Worm (Caenorhabditis elegans) whole organism, L4 larva: ENCODE results near the gene srm-5.

Source experiments
- F10B5.3 ChIP-seq: sonication (generic microtip); optimal IDR thresholded peaks from 2 replicates; lab custom pipeline; 2016; ENCODE audit warnings: mild to moderate bottlenecking, missing genetic modification characterization, missing compliant biosample characterization
- F49E8.2 ChIP-seq: sonication (generic microtip); optimal IDR thresholded peaks from 2 replicates; lab custom pipeline; 2016; ENCODE audit warnings: missing compliant biosample characterization, mild to moderate bottlenecking, missing genetic modification characterization, borderline replicate concordance
- R02D3.7 ChIP-seq: fragments of 150-350 bp; sonication (generic microtip); optimal IDR thresholded peaks from 3 replicates; lab custom pipeline; 2014; ENCODE audit warnings: missing biosample characterization, missing genetic modification characterization
- T20F7.1 ChIP-seq: fragments of 200-800 bp; sonication (Bioruptor generic); optimal IDR thresholded peaks from 2 replicates; lab custom pipeline; 2018; ENCODE audit warnings: mild to moderate bottlenecking, missing genetic modification characterization, missing compliant biosample characterization
- T26A8.4 ChIP-seq: fragments of 200-800 bp; sonication (Bioruptor generic); IDR thresholded peaks from 2 replicates; pipeline ENCODE4 v1.3.6; 2022; ENCODE audit warnings: missing genetic modification characterization, missing compliant biosample characterization
- Y105C5A.15 ChIP-seq: fragments of 200-800 bp; sonication (Bioruptor generic); IDR thresholded peaks from 2 replicates; pipeline ENCODE4 v1.3.6; 2022; ENCODE audit warnings: missing genetic modification characterization, missing compliant biosample characterization
- Y48G9A.11 ChIP-seq: fragments of 200-800 bp; sonication (Bioruptor generic); IDR thresholded peaks from 2 replicates; pipeline ENCODE4 v1.3.6; 2022; ENCODE audit warnings: missing genetic modification reagents, missing genetic modification characterization, missing compliant biosample characterization
- arid-1 ChIP-seq: fragments of 200-800 bp; sonication (Bioruptor generic); conservative IDR thresholded peaks from 2 replicates; pipeline ENCODE4 v1.3.6; 2022; ENCODE audit warnings: missing genetic modification reagents, missing genetic modification characterization, missing compliant biosample characterization
- ceh-20 ChIP-seq: fragments of 200-800 bp; sonication (Bioruptor generic); IDR thresholded peaks from 2 replicates; pipeline ENCODE4 v1.3.6; 2022; ENCODE audit warnings: missing genetic modification reagents, missing genetic modification characterization, missing compliant biosample characterization
- ceh-28 ChIP-seq: fragments of 150-350 bp; optimal IDR thresholded peaks from 2 replicates; lab custom pipeline; 2014; ENCODE audit warnings: missing biosample characterization, missing genetic modification reagents, missing genetic modification characterization
- ceh-82 ChIP-seq: sonication (generic microtip); optimal IDR thresholded peaks from 2 replicates; lab custom pipeline; 2017; ENCODE audit warnings: missing biosample characterization, missing genetic modification characterization
- ces-1 ChIP-seq: fragments of 150-350 bp; sonication (generic microtip); optimal IDR thresholded peaks from 4 replicates; lab custom pipeline; 2014; ENCODE audit warnings: missing biosample characterization, missing genetic modification reagents, missing genetic modification characterization
- daf-12 ChIP-seq: fragments of 150-350 bp; optimal IDR thresholded peaks from 2 replicates; lab custom pipeline; 2014; ENCODE audit warnings: missing biosample characterization, missing genetic modification reagents, missing genetic modification characterization
- dmd-6 ChIP-seq: fragments of 200-800 bp; sonication (Bioruptor generic); IDR thresholded peaks from 2 replicates; pipeline ENCODE4 v1.3.6; 2022; ENCODE audit warnings: missing genetic modification reagents, missing genetic modification characterization, missing compliant biosample characterization
- dmd-9 ChIP-seq: fragments of 200-800 bp; sonication (Bioruptor generic); IDR thresholded peaks from 2 replicates; pipeline ENCODE4 v1.3.6; 2022; ENCODE audit warnings: missing genetic modification reagents, missing genetic modification characterization, missing compliant biosample characterization
- dpl-1 ChIP-seq: fragments of 150-350 bp; optimal IDR thresholded peaks from 2 replicates; lab custom pipeline; 2014; ENCODE audit warnings: missing biosample characterization, missing genetic modification reagents, missing genetic modification characterization
- dve-1 ChIP-seq: sonication (generic microtip); optimal IDR thresholded peaks from 2 replicates; lab custom pipeline; 2017; ENCODE audit warnings: antibody characterized with exemption, mild to moderate bottlenecking, missing genetic modification characterization, missing compliant biosample characterization; ENCODE audit not compliant: insufficient read depth
- fos-1 ChIP-seq: fragments of 150-350 bp; optimal IDR thresholded peaks from 2 replicates; lab custom pipeline; 2014; ENCODE audit warnings: missing biosample characterization, missing genetic modification characterization
- hif-1 ChIP-seq, 2 experiments: sonication (generic microtip); optimal IDR thresholded peaks; 2 replicates each; lab custom pipeline; 2016 to 2017; ENCODE audit warnings: missing compliant biosample characterization in 2 of 2, missing genetic modification characterization in 2 of 2, missing genetic modification reagents in 2 of 2, missing genotype in 2 of 2, mild to moderate bottlenecking in 1 of 2
- hlh-11 ChIP-seq: fragments of 200-800 bp; sonication (Bioruptor generic); optimal IDR thresholded peaks from 2 replicates; lab custom pipeline; 2018; ENCODE audit warnings: mild to moderate bottlenecking, missing genetic modification characterization, missing compliant biosample characterization
- hlh-30 ChIP-seq: sonication (generic microtip); optimal IDR thresholded peaks from 2 replicates; lab custom pipeline; 2017; ENCODE audit warnings: antibody characterized with exemption, mild to moderate bottlenecking, missing genetic modification characterization, missing compliant biosample characterization; ENCODE audit not compliant: insufficient read depth
- lim-7 ChIP-seq: fragments of 200-800 bp; sonication (Bioruptor generic); IDR thresholded peaks from 2 replicates; pipeline ENCODE4 v1.3.6; 2022; ENCODE audit warnings: missing genetic modification characterization, missing compliant biosample characterization
- lin-1 ChIP-seq: fragments of 200-800 bp; sonication (Bioruptor generic); IDR thresholded peaks from 2 replicates; pipeline ENCODE4 v1.3.6; 2022; ENCODE audit warnings: missing genetic modification reagents, missing genetic modification characterization, missing compliant biosample characterization
- lin-15B ChIP-seq: fragments of 150-350 bp; sonication (generic microtip); optimal IDR thresholded peaks from 3 replicates; lab custom pipeline; 2014; ENCODE audit warnings: missing biosample characterization, missing genetic modification characterization
- lin-29 ChIP-seq: fragments of 200-800 bp; sonication (Bioruptor generic); IDR thresholded peaks from 2 replicates; pipeline ENCODE4 v1.3.6; 2022; ENCODE audit warnings: missing genetic modification reagents, missing genetic modification characterization, missing compliant biosample characterization
- lin-38 ChIP-seq: fragments of 200-800 bp; sonication (Bioruptor generic); IDR thresholded peaks from 2 replicates; pipeline ENCODE4 v1.3.6; 2022; ENCODE audit warnings: missing genetic modification reagents, missing genetic modification characterization, missing compliant biosample characterization
- lsy-2 ChIP-seq, 2 experiments: fragments of 150-350 bp in 1 of 2; sonication (generic microtip) in 1 of 2; optimal IDR thresholded peaks; 2 replicates each; lab custom pipeline; 2014 to 2017; ENCODE audit warnings: missing biosample characterization in 2 of 2, missing genetic modification characterization in 2 of 2
- madf-9 ChIP-seq: fragments of 200-800 bp; sonication (Bioruptor generic); conservative IDR thresholded peaks from 2 replicates; pipeline ENCODE4 v1.3.6; 2022; ENCODE audit warnings: missing genetic modification reagents, missing genetic modification characterization, missing compliant biosample characterization
- mdl-1 ChIP-seq, 2 experiments: fragments of 150-350 bp in 1 of 2; sonication (generic microtip) in 1 of 2; optimal IDR thresholded peaks; 2 replicates each; lab custom pipeline; 2014 to 2017; ENCODE audit warnings: missing biosample characterization in 2 of 2, missing genetic modification characterization in 2 of 2
- mdt-29 ChIP-seq: fragments of 200-800 bp; sonication (Bioruptor generic); IDR thresholded peaks from 2 replicates; pipeline ENCODE4 v1.3.6; 2022; ENCODE audit warnings: missing genetic modification reagents, missing genetic modification characterization, missing compliant biosample characterization
- mes-2 ChIP-seq: sonication (generic microtip); optimal IDR thresholded peaks from 2 replicates; lab custom pipeline; 2016; ENCODE audit warnings: missing genotype, mild to moderate bottlenecking, missing genetic modification characterization, missing compliant biosample characterization; ENCODE audit not compliant: poor library complexity, severe bottlenecking
- mxl-2 ChIP-seq: fragments of 200-800 bp; sonication (Bioruptor generic); conservative IDR thresholded peaks from 2 replicates; pipeline ENCODE4 v1.3.6; 2022; ENCODE audit warnings: missing genetic modification reagents, missing genetic modification characterization, missing compliant biosample characterization
- mxl-3 ChIP-seq: fragments of 200-800 bp; sonication (Bioruptor generic); optimal IDR thresholded peaks from 2 replicates; lab custom pipeline; 2018; ENCODE audit warnings: mild to moderate bottlenecking, missing genetic modification characterization, missing compliant biosample characterization
- nhr-10 ChIP-seq: fragments of 150-350 bp; optimal IDR thresholded peaks from 2 replicates; lab custom pipeline; 2014; ENCODE audit warnings: missing biosample characterization, missing genetic modification characterization
- nhr-11 ChIP-seq: fragments of 150-350 bp; optimal IDR thresholded peaks from 2 replicates; lab custom pipeline; 2014; ENCODE audit warnings: missing biosample characterization, missing genetic modification characterization
- nhr-25 ChIP-seq: sonication (generic microtip); optimal IDR thresholded peaks from 2 replicates; lab custom pipeline; 2017; ENCODE audit warnings: missing genetic modification characterization, mild to moderate bottlenecking, missing compliant biosample characterization, antibody characterized with exemption, moderate library complexity, borderline replicate concordance; ENCODE audit not compliant: insufficient read depth
- nhr-41 ChIP-seq: fragments of 200-800 bp; sonication (Bioruptor generic); IDR thresholded peaks from 2 replicates; pipeline ENCODE4 v1.3.6; 2022; ENCODE audit warnings: missing genetic modification reagents, missing genetic modification characterization, missing compliant biosample characterization
- nhr-76 ChIP-seq: fragments of 150-350 bp; optimal IDR thresholded peaks from 2 replicates; lab custom pipeline; 2014; ENCODE audit warnings: missing biosample characterization, missing genetic modification characterization
- nhr-77 ChIP-seq: fragments of 150-350 bp; optimal IDR thresholded peaks from 2 replicates; lab custom pipeline; 2014; ENCODE audit warnings: missing biosample characterization, missing genetic modification characterization
- pqm-1 ChIP-seq: sonication (generic microtip); optimal IDR thresholded peaks from 2 replicates; lab custom pipeline; 2017; ENCODE audit warnings: missing biosample characterization, missing genetic modification characterization
- set-16 ChIP-seq: fragments of 200-800 bp; sonication (Bioruptor generic); IDR thresholded peaks from 2 replicates; pipeline ENCODE4 v1.3.6; 2022; ENCODE audit warnings: missing genetic modification reagents, missing genetic modification characterization, missing compliant biosample characterization
- skn-1 ChIP-seq: fragments of 150-350 bp; optimal IDR thresholded peaks from 2 replicates; lab custom pipeline; 2014; ENCODE audit warnings: missing biosample characterization, missing genetic modification characterization
- snpc-4 ChIP-seq: fragments of 150-350 bp; optimal IDR thresholded peaks from 2 replicates; lab custom pipeline; 2014; ENCODE audit warnings: missing biosample characterization, missing genetic modification characterization
- unc-39 ChIP-seq: sonication (generic microtip); optimal IDR thresholded peaks from 2 replicates; lab custom pipeline; 2017; ENCODE audit warnings: missing biosample characterization, missing genetic modification characterization
- vab-7 ChIP-seq: fragments of 200-800 bp; sonication (Bioruptor generic); IDR thresholded peaks from 2 replicates; pipeline ENCODE4 v1.3.6; 2022; ENCODE audit warnings: missing genetic modification reagents, missing genetic modification characterization, missing compliant biosample characterization
- zfp-2 ChIP-seq: sonication (generic microtip); optimal IDR thresholded peaks from 2 replicates; lab custom pipeline; 2016; ENCODE audit warnings: mild to moderate bottlenecking, missing genetic modification characterization, missing compliant biosample characterization
- zfp-3 ChIP-seq: fragments of 200-800 bp; sonication (Bioruptor generic); conservative IDR thresholded peaks from 2 replicates; pipeline ENCODE4 v1.3.6; 2022; ENCODE audit warnings: missing genetic modification reagents, missing genetic modification characterization, missing compliant biosample characterization
- zip-2 ChIP-seq: fragments of 150-350 bp; optimal IDR thresholded peaks from 2 replicates; lab custom pipeline; 2014; ENCODE audit warnings: missing biosample characterization, missing genetic modification characterization
- ztf-7 ChIP-seq: fragments of 150-350 bp; optimal IDR thresholded peaks from 2 replicates; lab custom pipeline; 2014; ENCODE audit warnings: missing biosample characterization, missing genetic modification characterization

Gene srm-5

ce11 chrV:14347234-14347826 is 12.3 kb downstream of the srm-5 start, which contains the start of gene cept-2 (continued):
- TF ChIP-seq F10B5.3 (tag; lab: Kevin White, UChicago), result no peak
- no peak for TF ChIP-seq set-16 (GFP tag; lab: Robert Waterston, UW)
- peak; percentile 81 for TF ChIP-seq dmd-9 (GFP tag; lab: Robert Waterston, UW)
- peak; percentile 35 to 57 for TF ChIP-seq mdl-1 (tag; optimal IDR thresholded peaks at IDR 0.05; lab: Kevin White, UChicago)
- TF ChIP-seq T26A8.4 (GFP tag; lab: Robert Waterston, UW), result peak; percentile 82
- peak; percentile 73 to 95 for TF ChIP-seq lsy-2 (tag; optimal IDR thresholded peaks at IDR 0.05; lab: Kevin White, UChicago)
- peak; percentile 95 for TF ChIP-seq nhr-11 (tag; lab: Kevin White, UChicago)
- no peak for TF ChIP-seq fos-1
- TF ChIP-seq skn-1 (tag; lab: Kevin White, UChicago), result no peak
- TF ChIP-seq vab-7, result peak; percentile 79
- peak; percentile 97 for TF ChIP-seq dve-1 (tag; lab: Kevin White, UChicago)
- no peak for TF ChIP-seq daf-12 (tag; lab: Kevin White, UChicago)
- peak; percentile 95 for TF ChIP-seq nhr-77 (tag; lab: Kevin White, UChicago)
- TF ChIP-seq nhr-41 (GFP tag; lab: Robert Waterston, UW), result no peak
- TF ChIP-seq mdt-29 (GFP tag; lab: Robert Waterston, UW), result no peak
- peak; percentile 38 for TF ChIP-seq ces-1 (GFP tag; lab: Kevin White, UChicago)
- TF ChIP-seq R02D3.7, result no peak
- TF ChIP-seq ceh-82 (tag; lab: Kevin White, UChicago), result no peak
- peak; percentile 70 for TF ChIP-seq zfp-2 (tag; lab: Kevin White, UChicago)
- no peak for TF ChIP-seq mxl-2 (GFP tag; lab: Robert Waterston, UW)
- TF ChIP-seq T20F7.1, result peak; percentile 86
- peak; percentile 85 for TF ChIP-seq hlh-11 (tag; lab: Kevin White, UChicago)
- peak; percentile 99 for TF ChIP-seq lin-38 (GFP tag; lab: Robert Waterston, UW)
- TF ChIP-seq zfp-3 (GFP tag; lab: Robert Waterston, UW), result 0 out of 2 replicates have a peak, but pooled peaks have one; percentile 48
- peak; percentile 88 for TF ChIP-seq ceh-20
- no peak for TF ChIP-seq ztf-7 (tag; lab: Kevin White, UChicago)
- TF ChIP-seq madf-9 (GFP tag; lab: Robert Waterston, UW), result no peak
- no peak for TF ChIP-seq unc-39
- no peak for TF ChIP-seq Y48G9A.11 (GFP tag; lab: Robert Waterston, UW)
- TF ChIP-seq hif-1 (tag; optimal IDR thresholded peaks at IDR 0.05; lab: Kevin White, UChicago), result peak in 1 of 2 experiments; percentile 85
- no peak for TF ChIP-seq lim-7 (GFP tag; lab: Robert Waterston, UW)
- TF ChIP-seq zip-2, result peak; percentile 59
- TF ChIP-seq lin-15B (tag; lab: Kevin White, UChicago), result no peak
- peak; percentile 73 for TF ChIP-seq dmd-6 (GFP tag; lab: Robert Waterston, UW)

- TF ChIP-seq F49E8.2 (tag; lab: Kevin White, UChicago), result no peak
- TF ChIP-seq arid-1 (GFP tag; lab: Robert Waterston, UW), result no peak
- TF ChIP-seq lsy-2 (tag; optimal IDR thresholded peaks at IDR 0.05; lab: Kevin White, UChicago), result no peak
- TF ChIP-seq mes-2, result peak; percentile 9
- no peak for TF ChIP-seq Y105C5A.15 (GFP tag; lab: Robert Waterston, UW)
- TF ChIP-seq lin-15B (tag; lab: Kevin White, UChicago), result no peak
- TF ChIP-seq snpc-4 (tag; lab: Kevin White, UChicago), result no peak
- TF ChIP-seq dpl-1, result no peak
- no peak for TF ChIP-seq pqm-1 (tag; lab: Kevin White, UChicago)
- TF ChIP-seq lin-29 (GFP tag; lab: Robert Waterston, UW), result no peak
- peak; percentile 6 for TF ChIP-seq dve-1 (tag; lab: Kevin White, UChicago)
- no peak for TF ChIP-seq zfp-3 (GFP tag; lab: Robert Waterston, UW)
- no peak for TF ChIP-seq nhr-25 (tag; lab: Kevin White, UChicago)
- no peak for TF ChIP-seq nhr-10 (tag; lab: Kevin White, UChicago)
- TF ChIP-seq fos-1, result no peak
- TF ChIP-seq mxl-3 (GFP tag; lab: Kevin White, UChicago), result no peak
- TF ChIP-seq lim-7 (GFP tag; lab: Robert Waterston, UW), result no peak
- no peak for TF ChIP-seq R02D3.7
- TF ChIP-seq hlh-30 (tag; lab: Kevin White, UChicago), result no peak
- TF ChIP-seq nhr-76 (tag; lab: Kevin White, UChicago), result no peak
- TF ChIP-seq ceh-28 (tag; lab: Kevin White, UChicago), result no peak
- no peak for TF ChIP-seq lin-1
Measured at ce11 chrV:14350498-14350897, 15.5 kb downstream of the srm-5 start.
